Worm (Caenorhabditis elegans) whole organism, late embryonic: ENCODE results near the gene pigs-1.
A peak's percentile ranks its signal among the peaks of the same experiment; 100 is the strongest.

ENCODE experiments used
- C08G9.2 ChIP-seq: sonication (generic microtip); optimal IDR thresholded peaks from 2 replicates; lab custom pipeline; 2016; ENCODE audit warnings: mild to moderate bottlenecking, missing genetic modification characterization, moderate library complexity, missing compliant biosample characterization
- C38D4.7 ChIP-seq: fragments of 200-800 bp; sonication (Bioruptor generic); optimal IDR thresholded peaks from 2 replicates; lab custom pipeline; 2018; ENCODE audit warnings: mild to moderate bottlenecking, missing genetic modification characterization, moderate library complexity, missing compliant biosample characterization
- F13H6.1 ChIP-seq: sonication (generic microtip); optimal IDR thresholded peaks from 2 replicates; lab custom pipeline; 2016; ENCODE audit warnings: missing genetic modification characterization, missing compliant biosample characterization
- K09A11.1 ChIP-seq: sonication (generic microtip); optimal IDR thresholded peaks from 2 replicates; lab custom pipeline; 2017; ENCODE audit warnings: antibody characterized with exemption, mild to moderate bottlenecking, missing genetic modification characterization, missing compliant biosample characterization; ENCODE audit not compliant: insufficient read depth
- T23F11.4 ChIP-seq: fragments of 200-800 bp; sonication (Bioruptor generic); optimal IDR thresholded peaks from 2 replicates; lab custom pipeline; 2018; ENCODE audit warnings: mild to moderate bottlenecking, missing genetic modification characterization, missing compliant biosample characterization
- Y22D7AL.16 ChIP-seq: sonication (generic microtip); optimal IDR thresholded peaks from 2 replicates; lab custom pipeline; 2016; ENCODE audit warnings: missing genetic modification characterization, missing compliant biosample characterization
- ama-1 ChIP-seq: fragments of 150-350 bp; optimal IDR thresholded peaks from 2 replicates; lab custom pipeline; 2014
- ceh-14 ChIP-seq: sonication (generic microtip); optimal IDR thresholded peaks from 2 replicates; lab custom pipeline; 2016; ENCODE audit warnings: missing genotype, missing genetic modification characterization, missing compliant biosample characterization
- ceh-18 ChIP-seq: sonication (generic microtip); optimal IDR thresholded peaks from 2 replicates; lab custom pipeline; 2016; ENCODE audit warnings: missing genetic modification characterization, missing compliant biosample characterization
- ceh-2 ChIP-seq: sonication (generic microtip); optimal IDR thresholded peaks from 2 replicates; lab custom pipeline; 2016; ENCODE audit warnings: missing genotype, missing genetic modification characterization, missing compliant biosample characterization
- ceh-30 ChIP-seq: fragments of 150-350 bp; optimal IDR thresholded peaks from 2 replicates; lab custom pipeline; 2014; ENCODE audit warnings: missing biosample characterization, missing genetic modification characterization
- ceh-31 ChIP-seq: sonication (generic microtip); optimal IDR thresholded peaks from 2 replicates; lab custom pipeline; 2016; ENCODE audit warnings: missing genetic modification characterization, missing compliant biosample characterization
- ceh-34 ChIP-seq: sonication (generic microtip); optimal IDR thresholded peaks from 2 replicates; lab custom pipeline; 2016; ENCODE audit warnings: mild to moderate bottlenecking, missing genetic modification characterization, missing compliant biosample characterization
- ceh-6 ChIP-seq: fragments of 200-800 bp; sonication (Bioruptor generic); optimal IDR thresholded peaks from 2 replicates; lab custom pipeline; 2018; ENCODE audit warnings: mild to moderate bottlenecking, missing genetic modification characterization, missing compliant biosample characterization
- ceh-9 ChIP-seq: sonication (generic microtip); optimal IDR thresholded peaks from 2 replicates; lab custom pipeline; 2016; ENCODE audit warnings: mild to moderate bottlenecking, missing genetic modification characterization, inconsistent platforms, missing compliant biosample characterization
- che-1 ChIP-seq: sonication (generic microtip); optimal IDR thresholded peaks from 2 replicates; lab custom pipeline; 2016; ENCODE audit warnings: mild to moderate bottlenecking, missing genetic modification characterization, missing compliant biosample characterization
- elt-2 ChIP-seq: sonication (generic microtip); optimal IDR thresholded peaks from 2 replicates; lab custom pipeline; 2016; ENCODE audit warnings: missing genetic modification reagents, missing genetic modification characterization, missing compliant biosample characterization
- eyg-1 ChIP-seq: sonication (generic microtip); optimal IDR thresholded peaks from 2 replicates; lab custom pipeline; 2016; ENCODE audit warnings: missing genotype, missing genetic modification characterization, missing compliant biosample characterization
- fax-1 ChIP-seq: sonication (generic microtip); optimal IDR thresholded peaks from 2 replicates; lab custom pipeline; 2016; ENCODE audit warnings: missing genotype, missing genetic modification characterization, missing compliant biosample characterization
- gmeb-2 ChIP-seq: sonication (generic microtip); optimal IDR thresholded peaks from 2 replicates; lab custom pipeline; 2016; ENCODE audit warnings: missing genetic modification characterization, inconsistent platforms, missing compliant biosample characterization
- hlh-30 ChIP-seq: sonication (generic microtip); optimal IDR thresholded peaks from 2 replicates; lab custom pipeline; 2017; ENCODE audit warnings: antibody characterized with exemption, missing genetic modification characterization, missing compliant biosample characterization; ENCODE audit not compliant: insufficient read depth
- hlh-8 ChIP-seq: sonication (generic microtip); optimal IDR thresholded peaks from 2 replicates; lab custom pipeline; 2016; ENCODE audit warnings: missing genotype, missing genetic modification characterization, missing compliant biosample characterization
- lim-6 ChIP-seq: sonication (generic microtip); optimal IDR thresholded peaks from 2 replicates; lab custom pipeline; 2016; ENCODE audit warnings: missing genetic modification characterization, missing compliant biosample characterization
- lin-11 ChIP-seq: fragments of 200-800 bp; sonication (Bioruptor generic); optimal IDR thresholded peaks from 2 replicates; lab custom pipeline; 2018; ENCODE audit warnings: mild to moderate bottlenecking, missing genetic modification characterization, missing compliant biosample characterization
- madf-2 ChIP-seq: sonication (generic microtip); optimal IDR thresholded peaks from 2 replicates; lab custom pipeline; 2017; ENCODE audit warnings: missing genetic modification characterization, missing compliant biosample characterization
- mec-3 ChIP-seq: sonication (generic microtip); optimal IDR thresholded peaks from 2 replicates; lab custom pipeline; 2016; ENCODE audit warnings: borderline replicate concordance, missing genetic modification characterization, missing compliant biosample characterization
- nfya-1 ChIP-seq: sonication (generic microtip); optimal IDR thresholded peaks from 2 replicates; lab custom pipeline; 2017; ENCODE audit warnings: missing genetic modification characterization, mild to moderate bottlenecking, missing compliant biosample characterization, antibody characterized with exemption, moderate library complexity
- nhr-232 ChIP-seq: sonication (generic microtip); optimal IDR thresholded peaks from 2 replicates; lab custom pipeline; 2016; ENCODE audit warnings: missing genetic modification characterization, missing compliant biosample characterization
- pag-3 ChIP-seq: sonication (generic microtip); optimal IDR thresholded peaks from 2 replicates; lab custom pipeline; 2016; ENCODE audit warnings: missing compliant biosample characterization, missing genetic modification characterization, borderline replicate concordance
- pat-9 ChIP-seq: fragments of 200-800 bp; sonication (Bioruptor generic); optimal IDR thresholded peaks from 2 replicates; lab custom pipeline; 2018; ENCODE audit warnings: mild to moderate bottlenecking, missing genetic modification characterization, moderate library complexity, missing compliant biosample characterization
- pha-2 ChIP-seq: sonication (generic microtip); optimal IDR thresholded peaks from 2 replicates; lab custom pipeline; 2017; ENCODE audit warnings: mild to moderate bottlenecking, missing genetic modification characterization, missing compliant biosample characterization
- pha-4 ChIP-seq: fragments of 150-350 bp; optimal IDR thresholded peaks from 2 replicates; lab custom pipeline; 2018; ENCODE audit warnings: missing biosample characterization, missing genetic modification reagents, missing genetic modification characterization
- ref-2 ChIP-seq: sonication (generic microtip); optimal IDR thresholded peaks from 2 replicates; lab custom pipeline; 2016; ENCODE audit warnings: missing genetic modification characterization, missing compliant biosample characterization
- rnt-1 ChIP-seq: sonication (generic microtip); optimal IDR thresholded peaks from 2 replicates; lab custom pipeline; 2016; ENCODE audit warnings: missing genetic modification characterization, missing compliant biosample characterization
- sdc-2 ChIP-seq: sonication (generic microtip); optimal IDR thresholded peaks from 2 replicates; lab custom pipeline; 2016; ENCODE audit warnings: missing genotype, missing genetic modification characterization, missing compliant biosample characterization
- sox-4 ChIP-seq: sonication (generic microtip); optimal IDR thresholded peaks from 2 replicates; lab custom pipeline; 2017; ENCODE audit warnings: mild to moderate bottlenecking, missing genetic modification characterization, inconsistent platforms, missing compliant biosample characterization
- syd-9 ChIP-seq: sonication (generic microtip); optimal IDR thresholded peaks from 2 replicates; lab custom pipeline; 2016; ENCODE audit warnings: mild to moderate bottlenecking, missing genetic modification characterization, moderate library complexity, missing compliant biosample characterization
- tbx-2 ChIP-seq: sonication (generic microtip); optimal IDR thresholded peaks from 2 replicates; lab custom pipeline; 2016; ENCODE audit warnings: missing genetic modification characterization, missing compliant biosample characterization
- tbx-7 ChIP-seq: sonication (generic microtip); optimal IDR thresholded peaks from 2 replicates; lab custom pipeline; 2016; ENCODE audit warnings: missing genotype, missing genetic modification characterization, missing compliant biosample characterization
- unc-42 ChIP-seq: sonication (generic microtip); optimal IDR thresholded peaks from 2 replicates; lab custom pipeline; 2016; ENCODE audit warnings: missing genotype, missing genetic modification characterization, missing compliant biosample characterization
- unc-55 ChIP-seq: sonication (generic microtip); optimal IDR thresholded peaks from 2 replicates; lab custom pipeline; 2017; ENCODE audit warnings: missing biosample characterization, missing genetic modification reagents, missing genetic modification characterization
- zip-5 ChIP-seq: sonication (generic microtip); optimal IDR thresholded peaks from 2 replicates; lab custom pipeline; 2016; ENCODE audit warnings: missing genetic modification characterization, missing compliant biosample characterization

pigs-1 gene

ce11 chrIV:10180133-10180749 lies 31.4 kb upstream of the pigs-1 start, which contains the start of gene gta-1:
TSS of gene gta-1 (plus strand) at chrIV:10180660.
- TF ChIP-seq elt-2 (no peak), zip-5 (tag; lab: Kevin White, UChicago) (no peak), hlh-30 (tag; lab: Kevin White, UChicago) (peak; percentile 83), unc-55 (GFP tag; lab: Kevin White, UChicago) (peak; percentile 70), pat-9 (tag; lab: Kevin White, UChicago) (no peak), ceh-6 (GFP tag; lab: Kevin White, UChicago) (no peak)

ce11 chrIV:10177779-10178178 lies 28.9 kb upstream of the pigs-1 start, which contains the start of gene mspn-1:
TSS of gene mspn-1 (plus strand) at chrIV:10177968.
- no peak for TF ChIP-seq T23F11.4
- TF ChIP-seq sox-4 (tag; lab: Kevin White, UChicago): no peak
- no peak for TF ChIP-seq ceh-30 (tag; lab: Kevin White, UChicago)
- no peak for TF ChIP-seq eyg-1 (tag; lab: Kevin White, UChicago)
- no peak for TF ChIP-seq ceh-2 (tag; lab: Kevin White, UChicago)
- TF ChIP-seq fax-1 (tag; lab: Kevin White, UChicago): no peak
- no peak for TF ChIP-seq sdc-2 (tag; lab: Kevin White, UChicago)
- TF ChIP-seq syd-9 (tag; lab: Kevin White, UChicago): no peak
- TF ChIP-seq pha-2 (tag; lab: Kevin White, UChicago): no peak
- TF ChIP-seq ama-1 (lab: Kevin White, UChicago): no peak
- TF ChIP-seq ref-2 (tag; lab: Kevin White, UChicago): no peak
- no peak for TF ChIP-seq pag-3
- TF ChIP-seq K09A11.1 (tag; lab: Kevin White, UChicago): no peak
- TF ChIP-seq nhr-232 (tag; lab: Kevin White, UChicago): no peak
- TF ChIP-seq pha-4: no peak
- TF ChIP-seq C38D4.7 (GFP tag; lab: Kevin White, UChicago): no peak
- no peak for TF ChIP-seq hlh-30 (tag; lab: Kevin White, UChicago)
- TF ChIP-seq ceh-18 (tag; lab: Kevin White, UChicago): no peak
- no peak for TF ChIP-seq lin-11 (tag; lab: Kevin White, UChicago)
- no peak for TF ChIP-seq ceh-6 (GFP tag; lab: Kevin White, UChicago)

ce11 chrIV:10176252-10176730 lies 27.5 kb upstream of the pigs-1 start, which contains the start of gene rack-1:
TSS of gene rack-1 (plus strand) at chrIV:10176680.
- TF ChIP-seq unc-42 (peak; percentile 66), sdc-2 (tag; lab: Kevin White, UChicago) (no peak), tbx-7 (tag; lab: Kevin White, UChicago) (no peak), ceh-6 (GFP tag; lab: Kevin White, UChicago) (no peak), nfya-1 (tag; lab: Kevin White, UChicago) (peak; percentile 20), rnt-1 (tag; lab: Kevin White, UChicago) (no peak), lim-6 (tag; lab: Kevin White, UChicago) (no peak), ceh-31 (peak; percentile 11), gmeb-2 (tag; lab: Kevin White, UChicago) (no peak), hlh-8 (tag; lab: Kevin White, UChicago) (no peak), fax-1 (tag; lab: Kevin White, UChicago) (peak; percentile 3), elt-2 (no peak), tbx-2 (tag; lab: Kevin White, UChicago) (no peak)

- TF ChIP-seq tbx-2 (tag; lab: Kevin White, UChicago) (peak; percentile 47), rnt-1 (tag; lab: Kevin White, UChicago) (peak; percentile 43), zip-5 (tag; lab: Kevin White, UChicago) (no peak), F13H6.1 (no peak), elt-2 (peak; percentile 92), syd-9 (tag; lab: Kevin White, UChicago) (peak; percentile 9), ceh-34 (tag; lab: Kevin White, UChicago) (no peak), ceh-31 (peak; percentile 1), nhr-232 (tag; lab: Kevin White, UChicago) (no peak), unc-42 (no peak), C08G9.2 (tag; lab: Kevin White, UChicago) (peak; percentile 50), nfya-1 (tag; lab: Kevin White, UChicago) (peak; percentile 39), ceh-9 (tag; lab: Kevin White, UChicago) (no peak), madf-2 (tag; lab: Kevin White, UChicago) (no peak), che-1 (peak; percentile 27), ceh-14 (tag; lab: Kevin White, UChicago) (no peak), Y22D7AL.16 (tag; lab: Kevin White, UChicago) (no peak), mec-3 (tag; lab: Kevin White, UChicago) (no peak)
Measured at ce11 chrIV:10174932-10175732, 26.3 kb upstream of the pigs-1 start.
